Worm (Caenorhabditis elegans): ENCODE results near the gene F49C5.16.

- TF ChIP-seq tbx-11 (GFP tag; IDR thresholded peaks at IDR 0.05) (no peak), ceh-36 (tag; optimal IDR thresholded peaks at IDR 0.05) (no peak), F13C5.2 (tag; optimal IDR thresholded peaks at IDR 0.05) (no peak), ceh-13 (GFP tag; optimal IDR thresholded peaks at IDR 0.05) (no peak), tbx-37 (GFP tag; conservative IDR thresholded peaks at IDR 0.05) (no peak), ama-1 (optimal IDR thresholded peaks at IDR 0.05) (no peak), hmg-4 (GFP tag; optimal IDR thresholded peaks at IDR 0.05) (no peak), tra-4 (tag; optimal IDR thresholded peaks at IDR 0.05) (no peak), scrt-1 (GFP tag; IDR thresholded peaks at IDR 0.05) (no peak), pes-1 (GFP tag; IDR thresholded peaks at IDR 0.05) (no peak), aly-1 (tag; optimal IDR thresholded peaks at IDR 0.05) (no peak), B0310.2 (tag; optimal IDR thresholded peaks at IDR 0.05) (no peak), flt-1 (GFP tag; IDR thresholded peaks at IDR 0.05) (no peak), hnd-1 (tag; optimal IDR thresholded peaks at IDR 0.05) (no peak)
Measured at ce11 chrII:12546413-12546812, 1.2 kb upstream of the F49C5.16 start, which contains the start of the genes F49C5.5 and F49C5.10.

Data from whole organism, early embryonic.